Worm (Caenorhabditis elegans): ENCODE measurements around the gene gst-35.

DNA sequence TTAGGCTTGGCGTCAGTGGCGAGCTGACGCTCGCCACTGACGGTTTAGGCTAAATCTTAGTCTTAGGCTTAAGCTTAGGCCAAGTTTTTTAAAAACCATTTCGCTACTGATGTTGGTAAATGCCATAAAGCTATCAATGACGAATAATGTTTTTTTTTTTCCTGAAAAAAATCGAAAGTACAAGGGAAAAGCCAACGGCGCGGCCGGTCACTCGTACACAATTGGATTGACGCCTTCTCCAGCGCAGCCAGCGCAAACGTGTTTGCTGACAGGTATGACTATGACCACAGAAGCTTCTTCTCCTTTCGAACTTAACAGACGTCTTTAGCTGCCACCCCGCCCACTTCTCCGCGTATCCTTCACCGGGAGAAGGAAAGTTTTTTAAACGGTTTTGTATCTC lies 39.6 kb downstream of the gst-35 start, which contains the start of gene Y53F4B.27:
- no peak for TF ChIP-seq ama-1 (optimal IDR thresholded peaks at IDR 0.05)
- no peak for TF ChIP-seq ama-1 (GFP tag; optimal IDR thresholded peaks at IDR 0.05)
- TF ChIP-seq ekl-4 (GFP tag; IDR thresholded peaks at IDR 0.05): no peak
- no peak for TF ChIP-seq snpc-4 (GFP tag; optimal IDR thresholded peaks at IDR 0.05)
- TF ChIP-seq snpc-4 (tag; optimal IDR thresholded peaks at IDR 0.05): no peak
- no peak for TF ChIP-seq nfya-1 (tag; optimal IDR thresholded peaks at IDR 0.05; ENCODE audit: borderline replicate concordance, insufficient read depth)
- no peak for TF ChIP-seq Y67H2A.10 (GFP tag; conservative IDR thresholded peaks at IDR 0.05)
- no peak for TF ChIP-seq lsy-27 (tag; optimal IDR thresholded peaks at IDR 0.05; ENCODE audit: borderline replicate concordance, insufficient read depth)
- TF ChIP-seq somi-1 (GFP tag; optimal IDR thresholded peaks at IDR 0.05): no peak

All from whole organism, young adult.